Fruit fly (Drosophila melanogaster) whole organism, embryonic: ENCODE measurements around the gene nrv3.
A peak's percentile ranks its signal among the peaks of the same experiment; 100 is the strongest.

Experiments used
- Adf1 ChIP-seq: fragments of 200-800 bp; sonication (Bioruptor generic); IDR thresholded peaks from 2 replicates; pipeline ENCODE4 v1.3.6; 2022; ENCODE audit warnings: missing biosample characterization, missing genetic modification characterization
- CG10366 ChIP-seq: fragments of 200-800 bp; sonication (Bioruptor generic); IDR thresholded peaks from 2 replicates; pipeline ENCODE4 v1.3.6; 2022; ENCODE audit warnings: missing biosample characterization, missing genetic modification characterization
- CG11504 ChIP-seq: fragments of 200-800 bp; sonication (Bioruptor generic); optimal IDR thresholded peaks from 3 replicates; lab custom pipeline; 2019; ENCODE audit warnings: missing biosample characterization, mild to moderate bottlenecking, missing genetic modification characterization, moderate library complexity
- CG12659 ChIP-seq: fragments of 200-800 bp; sonication (Bioruptor generic); optimal IDR thresholded peaks from 3 replicates; lab custom pipeline; 2017; ENCODE audit warnings: mild to moderate bottlenecking, missing biosample characterization, missing genetic modification reagents, missing genetic modification characterization
- CG13894 ChIP-seq: fragments of 200-800 bp; sonication (Bioruptor generic); optimal IDR thresholded peaks from 3 replicates; lab custom pipeline; 2018; ENCODE audit warnings: missing biosample characterization, mild to moderate bottlenecking, missing genetic modification characterization, moderate library complexity
- CG14860 ChIP-seq: fragments of 200-800 bp; sonication (Bioruptor generic); IDR thresholded peaks from 3 replicates; pipeline ENCODE4 v1.3.6; 2022; ENCODE audit warnings: missing biosample characterization, missing genetic modification characterization; ENCODE audit not compliant: partially characterized antibody
- CG15514 ChIP-seq: fragments of 200-800 bp; sonication (Bioruptor generic); optimal IDR thresholded peaks from 3 replicates; lab custom pipeline; 2017; ENCODE audit warnings: missing biosample characterization, missing genetic modification characterization, mild to moderate bottlenecking, moderate library complexity, missing genetic modification reagents
- CG17829 ChIP-seq: fragments of 200-800 bp; optimal IDR thresholded peaks from 2 replicates; lab custom pipeline; 2019; ENCODE audit warnings: missing biosample characterization, mild to moderate bottlenecking, missing genetic modification characterization, moderate library complexity
- CG18011 ChIP-seq: fragments of 200-800 bp; sonication (Bioruptor generic); optimal IDR thresholded peaks from 2 replicates; lab custom pipeline; 2017; ENCODE audit warnings: missing biosample characterization, missing genetic modification characterization, mild to moderate bottlenecking, moderate library complexity, missing genotype
- CG18599 ChIP-seq: fragments of 200-800 bp; sonication (Bioruptor generic); optimal IDR thresholded peaks from 3 replicates; lab custom pipeline; 2017; ENCODE audit warnings: missing biosample characterization, missing genetic modification characterization, mild to moderate bottlenecking, moderate library complexity, missing genetic modification reagents
- CG2120 ChIP-seq: fragments of 200-800 bp; sonication (Bioruptor generic); optimal IDR thresholded peaks from 3 replicates; lab custom pipeline; 2016; ENCODE audit warnings: missing biosample characterization, missing genetic modification characterization
- CG30431 ChIP-seq: fragments of 200-800 bp; sonication (Bioruptor generic); optimal IDR thresholded peaks from 2 replicates; lab custom pipeline; 2017; ENCODE audit warnings: missing biosample characterization, missing genetic modification characterization
- CG3281 ChIP-seq: fragments of 200-800 bp; sonication (Bioruptor generic); optimal IDR thresholded peaks from 3 replicates; lab custom pipeline; 2017; ENCODE audit warnings: missing biosample characterization, mild to moderate bottlenecking, missing genetic modification characterization
- CG3995 ChIP-seq: fragments of 200-800 bp; sonication (Bioruptor generic); optimal IDR thresholded peaks from 3 replicates; lab custom pipeline; 2016; ENCODE audit warnings: missing biosample characterization, missing genetic modification characterization
- CG4707 ChIP-seq: fragments of 200-800 bp; sonication (Bioruptor generic); optimal IDR thresholded peaks from 2 replicates; lab custom pipeline; 2018; ENCODE audit warnings: missing biosample characterization, mild to moderate bottlenecking, missing genetic modification characterization, moderate library complexity
- CG8290 ChIP-seq, 3 experiments: fragments of 200-800 bp; sonication (Bioruptor generic); optimal IDR thresholded peaks; 2 replicates each; lab custom pipeline; 2016 to 2019; ENCODE audit warnings: missing biosample characterization in 3 of 3, missing genetic modification characterization in 3 of 3, mild to moderate bottlenecking in 2 of 3, moderate library complexity in 1 of 3
- D19B ChIP-seq: fragments of 200-800 bp; sonication (Bioruptor generic); optimal IDR thresholded peaks from 2 replicates; lab custom pipeline; 2017; ENCODE audit warnings: missing biosample characterization, mild to moderate bottlenecking, missing genetic modification characterization
- Deaf1 ChIP-seq: fragments of 200-800 bp; optimal IDR thresholded peaks from 3 replicates; lab custom pipeline; 2019; ENCODE audit warnings: missing biosample characterization, mild to moderate bottlenecking, missing genetic modification characterization, moderate library complexity
- Dip2 ChIP-seq: fragments of 200-800 bp; sonication (Bioruptor generic); IDR thresholded peaks from 2 replicates; pipeline ENCODE4 v1.3.6; 2022; ENCODE audit warnings: missing biosample characterization, missing genetic modification characterization
- E2f2 ChIP-seq: fragments of 200-800 bp; sonication (Bioruptor generic); IDR thresholded peaks from 2 replicates; pipeline ENCODE4 v1.3.6; 2022; ENCODE audit warnings: missing biosample characterization, missing genetic modification characterization
- Ets65A ChIP-seq: fragments of 200-800 bp; sonication (Bioruptor generic); peaks from one replicate; lab custom pipeline; 2016; ENCODE audit warnings: missing biosample characterization, missing genetic modification characterization
- GATAe ChIP-seq: fragments of 200-800 bp; sonication (Bioruptor generic); conservative IDR thresholded peaks from 2 replicates; pipeline ENCODE4 v1.3.6; 2022; ENCODE audit warnings: missing biosample characterization, missing genetic modification characterization
- Hey ChIP-seq: fragments of 200-800 bp; sonication (Bioruptor generic); optimal IDR thresholded peaks from 3 replicates; lab custom pipeline; 2018; ENCODE audit warnings: missing biosample characterization, mild to moderate bottlenecking, missing genetic modification characterization
- Lim3 ChIP-seq: fragments of 200-800 bp; sonication (Bioruptor generic); IDR thresholded peaks from 2 replicates; pipeline ENCODE4 v1.3.6; 2022; ENCODE audit warnings: missing biosample characterization, missing genetic modification characterization
- Meics ChIP-seq: fragments of 200-800 bp; sonication (Bioruptor generic); optimal IDR thresholded peaks from 2 replicates; lab custom pipeline; 2017; ENCODE audit warnings: missing biosample characterization, mild to moderate bottlenecking, missing genetic modification characterization
- Xbp1 ChIP-seq: fragments of 200-800 bp; sonication (Bioruptor generic); optimal IDR thresholded peaks from 3 replicates; lab custom pipeline; 2016; ENCODE audit warnings: missing biosample characterization, mild to moderate bottlenecking, missing genetic modification characterization
- cg ChIP-seq: fragments of 200-800 bp; sonication (Bioruptor generic); optimal IDR thresholded peaks from 3 replicates; lab custom pipeline; 2019; ENCODE audit warnings: missing biosample characterization, mild to moderate bottlenecking, missing genetic modification characterization, moderate library complexity
- chm ChIP-seq: fragments of 200-800 bp; sonication (Bioruptor generic); IDR thresholded peaks from 2 replicates; pipeline ENCODE4 v1.3.6; 2022; ENCODE audit warnings: missing biosample characterization, missing genetic modification characterization
- ci ChIP-seq: fragments of 200-800 bp; sonication (Bioruptor generic); IDR thresholded peaks from 3 replicates; pipeline ENCODE4 v1.3.6; 2022; ENCODE audit warnings: missing biosample characterization, missing genetic modification characterization
- danr ChIP-seq: fragments of 200-800 bp; sonication (Bioruptor generic); IDR thresholded peaks from 2 replicates; pipeline ENCODE4 v1.3.6; 2022; ENCODE audit warnings: missing biosample characterization, missing genetic modification characterization
- dmrt11E ChIP-seq: fragments of 200-800 bp; sonication (Bioruptor generic); optimal IDR thresholded peaks from 3 replicates; lab custom pipeline; 2018; ENCODE audit warnings: missing biosample characterization, mild to moderate bottlenecking, missing genetic modification characterization, moderate library complexity
- dysf ChIP-seq: fragments of 200-800 bp; sonication (Bioruptor generic); IDR thresholded peaks from 3 replicates; pipeline ENCODE4 v1.3.6; 2022; ENCODE audit warnings: missing biosample characterization, missing genetic modification characterization
- gcm2 ChIP-seq: fragments of 200-800 bp; sonication (Bioruptor generic); optimal IDR thresholded peaks from 2 replicates; lab custom pipeline; 2016; ENCODE audit warnings: missing biosample characterization, missing genetic modification characterization
- insv ChIP-seq, 2 experiments: fragments of 200-800 bp; sonication (Bioruptor generic); optimal IDR thresholded peaks; 3 replicates each; lab custom pipeline; 2016 to 2018; ENCODE audit warnings: missing biosample characterization in 2 of 2, missing genetic modification characterization in 2 of 2
- jumu ChIP-seq: fragments of 200-800 bp; sonication (Bioruptor generic); optimal IDR thresholded peaks from 3 replicates; lab custom pipeline; 2016; ENCODE audit warnings: missing biosample characterization, missing genetic modification characterization
- kay ChIP-seq: fragments of 200-800 bp; sonication (Bioruptor generic); optimal IDR thresholded peaks from 2 replicates; lab custom pipeline; 2016; ENCODE audit warnings: missing biosample characterization, missing genetic modification characterization
- nerfin-1 ChIP-seq: fragments of 200-800 bp; sonication (Bioruptor generic); optimal IDR thresholded peaks from 3 replicates; lab custom pipeline; 2019; ENCODE audit warnings: missing biosample characterization, mild to moderate bottlenecking, missing genetic modification characterization, moderate library complexity
- pan ChIP-seq, 4 experiments: fragments of >200 bp in 3 of 4; fragments of 200-800 bp in 1 of 4; sonication (Bioruptor generic) in 1 of 4; optimal IDR thresholded peaks in 3 of 4; IDR thresholded peaks in 1 of 4; 2 replicates each; pipeline versions ENCODE4 v1.3.6 to Lab custom; 2017 to 2022; ENCODE audit warnings: missing biosample characterization in 2 of 4, missing genetic modification characterization in 2 of 4, mixed read lengths in 1 of 4
- pros ChIP-seq: fragments of 200-800 bp; sonication (Bioruptor generic); optimal IDR thresholded peaks from 3 replicates; lab custom pipeline; 2019; ENCODE audit warnings: missing biosample characterization, mild to moderate bottlenecking, missing genetic modification characterization, moderate library complexity
- repo ChIP-seq: fragments of 200-800 bp; sonication (Bioruptor generic); optimal IDR thresholded peaks from 2 replicates; lab custom pipeline; 2016; ENCODE audit warnings: missing biosample characterization, missing genetic modification characterization
- row ChIP-seq: fragments of 200-800 bp; sonication (Bioruptor generic); IDR thresholded peaks from 3 replicates; pipeline ENCODE4 v1.3.6; 2022; ENCODE audit warnings: missing biosample characterization, missing genetic modification characterization
- slp2 ChIP-seq: fragments of 200-800 bp; sonication (Bioruptor generic); optimal IDR thresholded peaks from 2 replicates; lab custom pipeline; 2016; ENCODE audit warnings: missing biosample characterization, missing genetic modification characterization
- so ChIP-seq: fragments of 200-800 bp; sonication (Bioruptor generic); IDR thresholded peaks from 3 replicates; pipeline ENCODE4 v1.3.6; 2022; ENCODE audit warnings: missing biosample characterization, missing genetic modification characterization
- tio ChIP-seq: fragments of 200-800 bp; sonication (Bioruptor generic); optimal IDR thresholded peaks from 2 replicates; lab custom pipeline; 2017; ENCODE audit warnings: missing biosample characterization, missing genetic modification characterization, inconsistent platforms
- tna ChIP-seq: fragments of 200-800 bp; sonication (Bioruptor generic); IDR thresholded peaks from 2 replicates; pipeline ENCODE4 v1.3.6; 2022; ENCODE audit warnings: missing biosample characterization, missing genetic modification characterization; ENCODE audit not compliant: partially characterized antibody
- twi ChIP-seq: fragments of 200-800 bp; optimal IDR thresholded peaks from 2 replicates; lab custom pipeline; 2019; ENCODE audit warnings: missing biosample characterization, mild to moderate bottlenecking, missing genetic modification characterization, moderate library complexity
- usp ChIP-seq: fragments of >200 bp; optimal IDR thresholded peaks from 2 replicates; lab custom pipeline; 2017; ENCODE audit warnings: missing biosample characterization, missing genetic modification characterization
- z ChIP-seq: fragments of 200-800 bp; sonication (Bioruptor generic); IDR thresholded peaks from 3 replicates; pipeline ENCODE4 v1.3.6; 2022; ENCODE audit warnings: missing biosample characterization, missing genetic modification characterization

Gene nrv3

dm6 chr2L:21379790-21380349, at the start of gene nrv3 (continued):
- peak; percentile 28 for TF ChIP-seq CG13894
- TF ChIP-seq so (GFP tag; lab: Robert Waterston, UW), result no peak
- no peak for TF ChIP-seq CG3995 (GFP tag; lab: Kevin White, UChicago)
- no peak for TF ChIP-seq E2f2 (GFP tag; lab: Robert Waterston, UW)
- TF ChIP-seq gcm2 (GFP tag; lab: Kevin White, UChicago), result no peak
- no peak for TF ChIP-seq CG8290 (GFP tag; optimal IDR thresholded peaks at IDR 0.05; lab: Kevin White, UChicago)
- peak in 1 of 2 experiments; percentile 48 for TF ChIP-seq CG8290 (tag; optimal IDR thresholded peaks at IDR 0.05; lab: Kevin White, UChicago)
- TF ChIP-seq CG14860 (GFP tag; lab: Robert Waterston, UW), result 0 out of 3 replicates have a peak, but pooled peaks have one; percentile 17
- no peak for TF ChIP-seq usp (GFP tag; lab: Kevin White, UChicago)
- TF ChIP-seq CG10366 (GFP tag; lab: Robert Waterston, UW), result no peak
- TF ChIP-seq Deaf1 (tag; lab: Kevin White, UChicago), result peak; percentile 98
- peak; percentile 37 for TF ChIP-seq CG15514 (GFP tag; lab: Kevin White, UChicago)
- TF ChIP-seq insv (GFP tag; optimal IDR thresholded peaks at IDR 0.05; lab: Kevin White, UChicago), result no peak
- TF ChIP-seq Meics (GFP tag; lab: Kevin White, UChicago), result peak; percentile 5
- TF ChIP-seq Ets65A (GFP tag; lab: Kevin White, UChicago), result peak; percentile 81
- no peak for TF ChIP-seq danr (GFP tag; lab: Robert Waterston, UW)
- TF ChIP-seq twi (tag; lab: Kevin White, UChicago), result no peak
- no peak for TF ChIP-seq dmrt11E (tag; lab: Kevin White, UChicago)
- peak; percentile 38; the same call in 1 of the 2 replicates for TF ChIP-seq Adf1
- no peak for TF ChIP-seq CG18011 (GFP tag; lab: Kevin White, UChicago)
- TF ChIP-seq Dip2 (GFP tag; lab: Robert Waterston, UW), result peak; percentile 86
- TF ChIP-seq, all 482 proteins: peak for 27

dm6 chr2L:21330823-21331222, 49.0 kb upstream of the nrv3 start:
- TF ChIP-seq tna (GFP tag; lab: Robert Waterston, UW) (no peak), tio (GFP tag; lab: Kevin White, UChicago) (no peak), kay (GFP tag; lab: Kevin White, UChicago) (no peak), CG30431 (no peak), CG17829 (peak; percentile 14), GATAe (GFP tag; lab: Robert Waterston, UW) (no peak), CG3281 (no peak), dysf (GFP tag; lab: Robert Waterston, UW) (peak; percentile 28; the same call in 1 of the 3 replicates), slp2 (GFP tag; lab: Kevin White, UChicago) (no peak), pan (optimal IDR thresholded peaks at IDR 0.05; lab: Kevin White, UChicago) (no peak), pan (GFP tag; optimal IDR thresholded peaks at IDR 0.05 in 1 of 2, IDR thresholded peaks at IDR 0.05 in 1 of 2) (peak in 1 of 2 experiments; percentile 11), Hey (peak; percentile 37), Xbp1 (GFP tag; lab: Kevin White, UChicago) (peak; percentile 9), CG2120 (GFP tag; lab: Kevin White, UChicago) (peak; percentile 38), CG18599 (GFP tag; lab: Kevin White, UChicago) (peak; percentile 13), repo (GFP tag; lab: Kevin White, UChicago) (no peak), row (GFP tag; lab: Robert Waterston, UW) (peak; percentile 69), nerfin-1 (tag; lab: Kevin White, UChicago) (peak; percentile 78), cg (GFP tag; lab: Kevin White, UChicago) (peak; percentile 32), Lim3 (GFP tag; lab: Robert Waterston, UW) (no peak), CG12659 (GFP tag; lab: Kevin White, UChicago) (peak; percentile 7), CG4707 (GFP tag; lab: Kevin White, UChicago) (peak; percentile 68), CG11504 (tag; lab: Kevin White, UChicago) (peak; percentile 39), ci (peak; percentile 69; the same call in 1 of the 3 replicates), chm (GFP tag; lab: Robert Waterston, UW) (0 out of 2 replicates have a peak, but pooled peaks have one; percentile 23), jumu (GFP tag; lab: Kevin White, UChicago) (peak; percentile 9), D19B (GFP tag; lab: Kevin White, UChicago) (peak; percentile 38), twi (tag; lab: Kevin White, UChicago) (peak; percentile 84), z (GFP tag; lab: Robert Waterston, UW) (peak; percentile 85), pros (peak; percentile 69)
